Worm (Caenorhabditis elegans): Measurements from ENCODE around the gene str-116.

str-116 gene

ce11 chrV:11307781-11308180 is 41.0 kb downstream of the str-116 start:
- TF ChIP-seq F57C9.4 (tag; optimal IDR thresholded peaks at IDR 0.05) (no peak), hsf-1 (GFP tag; IDR thresholded peaks at IDR 0.05) (no peak), madf-6 (GFP tag; IDR thresholded peaks at IDR 0.05) (no peak), atf-7 (tag; optimal IDR thresholded peaks at IDR 0.05) (no peak), ceh-27 (GFP tag; optimal IDR thresholded peaks at IDR 0.05) (no peak), pbrm-1 (GFP tag; IDR thresholded peaks at IDR 0.05) (no peak), B0261.1 (tag; optimal IDR thresholded peaks at IDR 0.05) (no peak), F55B11.4 (tag; optimal IDR thresholded peaks at IDR 0.05; ENCODE audit: borderline replicate concordance, insufficient read depth) (no peak), B0336.3 (GFP tag; IDR thresholded peaks at IDR 0.05) (no peak), lag-1 (GFP tag; IDR thresholded peaks at IDR 0.05) (no peak), aptf-3 (GFP tag; IDR thresholded peaks at IDR 0.05) (no peak), Y79H2A.3 (GFP tag; conservative IDR thresholded peaks at IDR 0.05) (no peak), egl-18 (GFP tag; IDR thresholded peaks at IDR 0.05) (no peak), mes-4 (tag; optimal IDR thresholded peaks at IDR 0.05) (no peak), snpc-1.3 (tag; optimal IDR thresholded peaks at IDR 0.05; ENCODE audit: insufficient read depth) (no peak), F10E7.11 (tag; optimal IDR thresholded peaks at IDR 0.05) (no peak), unc-62 (GFP tag; optimal IDR thresholded peaks at IDR 0.05) (no peak), tbp1 (GFP tag; optimal IDR thresholded peaks at IDR 0.05) (no peak), F37B4.10 (GFP tag; IDR thresholded peaks at IDR 0.05) (no peak)

ce11 chrV:11308346-11308745 is 41.6 kb downstream of the str-116 start, which contains the start of gene snf-11:
Gene snf-11 (minus strand): TSS chrV:11308446.
- TF ChIP-seq ztf-3 (GFP tag; optimal IDR thresholded peaks at IDR 0.05) (no peak), zfh-2 (GFP tag; conservative IDR thresholded peaks at IDR 0.05) (no peak), hsf-1 (GFP tag; IDR thresholded peaks at IDR 0.05) (no peak), mel-28 (tag; optimal IDR thresholded peaks at IDR 0.05; ENCODE audit: borderline replicate concordance) (no peak), tbp1 (GFP tag; optimal IDR thresholded peaks at IDR 0.05) (no peak), hlh-12 (tag; optimal IDR thresholded peaks at IDR 0.05) (no peak), lin-35 (GFP tag; optimal IDR thresholded peaks at IDR 0.05) (no peak), bed-2 (GFP tag; IDR thresholded peaks at IDR 0.05) (no peak), tlf-1 (GFP tag; optimal IDR thresholded peaks at IDR 0.05) (no peak), hrde-1 (tag; optimal IDR thresholded peaks at IDR 0.05; ENCODE audit: borderline replicate concordance) (no peak), let-607 (tag; optimal IDR thresholded peaks at IDR 0.05) (no peak), egrh-3 (GFP tag; IDR thresholded peaks at IDR 0.05) (no peak)

- TF ChIP-seq mcd-1 (GFP tag; IDR thresholded peaks at IDR 0.05): no peak
- peak; percentile 15 for TF ChIP-seq somi-1 (GFP tag; optimal IDR thresholded peaks at IDR 0.05)
- peak; percentile 17 for TF ChIP-seq K12H6.12 (tag; optimal IDR thresholded peaks at IDR 0.05)
These were observed 42.1 kb downstream of the str-116 start for ce11 chrV:11308915-11309314.

ce11 chrV:11311013-11311472 is 44.3 kb downstream of the str-116 start, which contains the start of gene T03F7.7:
Gene T03F7.7 (plus strand): TSS chrV:11311422.
- TF ChIP-seq nfya-2 (GFP tag; IDR thresholded peaks at IDR 0.05): no peak
- TF ChIP-seq Y95B8A.8 (GFP tag; IDR thresholded peaks at IDR 0.05): no peak
- peak; percentile 92 for TF ChIP-seq nhr-80 (tag; optimal IDR thresholded peaks at IDR 0.05)
